Fruit fly (Drosophila melanogaster) whole organism, prepupa: ENCODE results near the gene CG31627.

Experiments
- Blimp-1 ChIP-seq: fragments of 200-800 bp; sonication (Bioruptor generic); optimal IDR thresholded peaks from 3 replicates; lab custom pipeline; 2017; ENCODE audit warnings: missing biosample characterization, missing genetic modification characterization, mild to moderate bottlenecking, moderate library complexity, missing genetic modification reagents
- CG10631 ChIP-seq: fragments of 200-800 bp; sonication (Bioruptor generic); optimal IDR thresholded peaks from 2 replicates; lab custom pipeline; 2016; ENCODE audit warnings: missing biosample characterization, missing genetic modification characterization
- CG11294 ChIP-seq: fragments of 200-800 bp; sonication (Bioruptor generic); IDR thresholded peaks from 2 replicates; pipeline ENCODE4 v1.3.6; 2022; ENCODE audit warnings: missing biosample characterization, missing genetic modification characterization
- CG11902 ChIP-seq: fragments of 200-800 bp; sonication (Bioruptor generic); optimal IDR thresholded peaks from 3 replicates; lab custom pipeline; 2016; ENCODE audit warnings: missing biosample characterization, missing genetic modification characterization
- CG15336 ChIP-seq: fragments of 200-800 bp; sonication (Bioruptor generic); IDR thresholded peaks from 2 replicates; pipeline ENCODE4 v1.3.6; 2022; ENCODE audit warnings: missing biosample characterization, missing genetic modification characterization
- CG1621 ChIP-seq: fragments of 200-800 bp; sonication (Bioruptor generic); optimal IDR thresholded peaks from 3 replicates; lab custom pipeline; 2018; ENCODE audit warnings: missing biosample characterization, mild to moderate bottlenecking, missing genetic modification characterization
- CG16779 ChIP-seq: fragments of 200-800 bp; sonication (Bioruptor generic); optimal IDR thresholded peaks from 3 replicates; lab custom pipeline; 2017; ENCODE audit warnings: missing biosample characterization, mild to moderate bottlenecking, missing genetic modification characterization
- CG3032 ChIP-seq: fragments of 200-800 bp; optimal IDR thresholded peaks from 2 replicates; lab custom pipeline; 2019; ENCODE audit warnings: missing biosample characterization, mild to moderate bottlenecking, missing genetic modification characterization, moderate library complexity
- CG31627 ChIP-seq: fragments of 200-800 bp; sonication (Bioruptor generic); optimal IDR thresholded peaks from 3 replicates; lab custom pipeline; 2016; ENCODE audit warnings: missing biosample characterization, missing genetic modification characterization
- CG32006 ChIP-seq: fragments of 200-800 bp; sonication (Bioruptor generic); optimal IDR thresholded peaks from 3 replicates; lab custom pipeline; 2017; ENCODE audit warnings: missing biosample characterization, mild to moderate bottlenecking, missing genetic modification characterization
- CG34406 ChIP-seq: fragments of 200-800 bp; sonication (Bioruptor generic); optimal IDR thresholded peaks from 3 replicates; lab custom pipeline; 2016; ENCODE audit warnings: missing biosample characterization, missing genetic modification characterization
- CG3919 ChIP-seq: fragments of 200-800 bp; sonication (Bioruptor generic); optimal IDR thresholded peaks from 3 replicates; lab custom pipeline; 2016; ENCODE audit warnings: missing biosample characterization, missing genetic modification characterization
- CG4318 ChIP-seq: fragments of 200-800 bp; sonication (Bioruptor generic); optimal IDR thresholded peaks from 3 replicates; lab custom pipeline; 2017; ENCODE audit warnings: missing biosample characterization, mild to moderate bottlenecking, missing genetic modification characterization
- CG6163 ChIP-seq: fragments of 200-800 bp; sonication (Bioruptor generic); IDR thresholded peaks from 3 replicates; pipeline ENCODE4 v1.3.6; 2022; ENCODE audit warnings: missing biosample characterization, missing genetic modification characterization
- CG6276 ChIP-seq: fragments of 200-800 bp; sonication (Bioruptor generic); optimal IDR thresholded peaks from 2 replicates; lab custom pipeline; 2017; ENCODE audit warnings: missing biosample characterization, mild to moderate bottlenecking, missing genetic modification characterization
- CG6792 ChIP-seq: fragments of 200-800 bp; sonication (Bioruptor generic); optimal IDR thresholded peaks from 3 replicates; lab custom pipeline; 2016; ENCODE audit warnings: missing biosample characterization, missing genetic modification characterization
- CG6808 ChIP-seq: fragments of 200-800 bp; sonication (Bioruptor generic); optimal IDR thresholded peaks from 3 replicates; lab custom pipeline; 2017; ENCODE audit warnings: missing biosample characterization, missing genetic modification characterization, mild to moderate bottlenecking, moderate library complexity, missing genetic modification reagents
- CG7368 ChIP-seq: fragments of 200-800 bp; sonication (Bioruptor generic); optimal IDR thresholded peaks from 3 replicates; lab custom pipeline; 2016; ENCODE audit warnings: missing biosample characterization, missing genetic modification characterization
- CG8119 ChIP-seq: fragments of 200-800 bp; sonication (Bioruptor generic); IDR thresholded peaks from 3 replicates; pipeline ENCODE4 v1.3.6; 2022; ENCODE audit warnings: missing biosample characterization, missing genetic modification characterization
- CG8319 ChIP-seq: fragments of 200-800 bp; sonication (Bioruptor generic); optimal IDR thresholded peaks from 3 replicates; lab custom pipeline; 2016; ENCODE audit warnings: missing biosample characterization, missing genetic modification characterization
- CG8632 ChIP-seq: fragments of 200-800 bp; sonication (Bioruptor generic); optimal IDR thresholded peaks from 3 replicates; lab custom pipeline; 2016; ENCODE audit warnings: missing biosample characterization, missing genetic modification characterization
- CG9139 ChIP-seq: fragments of 200-800 bp; sonication (Bioruptor generic); optimal IDR thresholded peaks from 3 replicates; lab custom pipeline; 2017; ENCODE audit warnings: missing biosample characterization, mild to moderate bottlenecking, missing genetic modification characterization
- Eip78C ChIP-seq: fragments of 200-800 bp; sonication (Bioruptor generic); peaks from one replicate; lab custom pipeline; 2016; ENCODE audit warnings: missing biosample characterization, missing genetic modification characterization
- Eip93F ChIP-seq: fragments of 200-800 bp; sonication (Bioruptor generic); optimal IDR thresholded peaks from 2 replicates; lab custom pipeline; 2016; ENCODE audit warnings: missing biosample characterization, mild to moderate bottlenecking, missing genetic modification characterization
- Gug ChIP-seq: fragments of 200-800 bp; sonication (Bioruptor generic); IDR thresholded peaks from 2 replicates; pipeline ENCODE4 v1.3.6; 2022; ENCODE audit warnings: missing biosample characterization, missing genetic modification characterization
- Hr38 ChIP-seq: sonication (Bioruptor generic); optimal IDR thresholded peaks from 2 replicates; lab custom pipeline; 2016; ENCODE audit warnings: missing biosample characterization, missing genetic modification characterization
- Lpt ChIP-seq: fragments of 200-800 bp; sonication (Bioruptor generic); optimal IDR thresholded peaks from 3 replicates; lab custom pipeline; 2016; ENCODE audit warnings: missing biosample characterization, missing genetic modification characterization
- OdsH ChIP-seq: fragments of 200-800 bp; sonication (Bioruptor generic); optimal IDR thresholded peaks from 3 replicates; lab custom pipeline; 2016; ENCODE audit warnings: missing biosample characterization, missing genetic modification characterization
- Smox ChIP-seq: fragments of 200-800 bp; sonication (Bioruptor generic); optimal IDR thresholded peaks from 3 replicates; lab custom pipeline; 2016; ENCODE audit warnings: missing biosample characterization, missing genetic modification characterization
- Sox14 ChIP-seq: fragments of 200-800 bp; sonication (Bioruptor generic); optimal IDR thresholded peaks from 3 replicates; lab custom pipeline; 2016; ENCODE audit warnings: missing biosample characterization, missing genetic modification characterization
- Sox15 ChIP-seq: fragments of 200-800 bp; sonication (Bioruptor generic); optimal IDR thresholded peaks from 3 replicates; lab custom pipeline; 2016; ENCODE audit warnings: missing biosample characterization, missing genetic modification characterization
- acj6 ChIP-seq: fragments of 200-800 bp; sonication (Bioruptor generic); optimal IDR thresholded peaks from 3 replicates; lab custom pipeline; 2016; ENCODE audit warnings: missing biosample characterization, missing genetic modification characterization
- cyc ChIP-seq: fragments of 200-800 bp; sonication (Bioruptor generic); optimal IDR thresholded peaks from 3 replicates; lab custom pipeline; 2016; ENCODE audit warnings: missing biosample characterization, missing genetic modification characterization
- dac ChIP-seq: fragments of 200-800 bp; sonication (Bioruptor generic); optimal IDR thresholded peaks from 2 replicates; lab custom pipeline; 2017; ENCODE audit warnings: missing biosample characterization, mild to moderate bottlenecking, missing genetic modification characterization
- eg ChIP-seq: fragments of 200-800 bp; sonication (Bioruptor generic); IDR thresholded peaks from 3 replicates; pipeline ENCODE4 v1.3.6; 2022; ENCODE audit warnings: missing biosample characterization, missing genetic modification characterization
- esn ChIP-seq: fragments of 200-800 bp; sonication (Bioruptor generic); optimal IDR thresholded peaks from 2 replicates; lab custom pipeline; 2016; ENCODE audit warnings: missing biosample characterization, mild to moderate bottlenecking, missing genetic modification characterization, moderate library complexity
- fd85E ChIP-seq: fragments of 200-800 bp; sonication (Bioruptor generic); optimal IDR thresholded peaks from 3 replicates; lab custom pipeline; 2016; ENCODE audit warnings: missing biosample characterization, missing genetic modification characterization
- lz ChIP-seq: fragments of 200-800 bp; sonication (Bioruptor generic); optimal IDR thresholded peaks from 3 replicates; lab custom pipeline; 2016; ENCODE audit warnings: missing biosample characterization, missing genetic modification characterization
- salr ChIP-seq, 2 experiments: fragments of 200-800 bp; sonication (Bioruptor generic); optimal IDR thresholded peaks; 3 replicates each; lab custom pipeline; 2016 to 2018; ENCODE audit warnings: missing biosample characterization in 2 of 2, missing genetic modification characterization in 2 of 2, mild to moderate bottlenecking in 1 of 2
- spab ChIP-seq: fragments of 200-800 bp; sonication (Bioruptor generic); optimal IDR thresholded peaks from 2 replicates; lab custom pipeline; 2017; ENCODE audit warnings: missing biosample characterization, mild to moderate bottlenecking, missing genetic modification characterization, missing genetic modification reagents
- ss ChIP-seq, 2 experiments: fragments of 200-800 bp; sonication (Bioruptor generic); optimal IDR thresholded peaks; 2 replicates in 1 of 2; 3 replicates in 1 of 2; lab custom pipeline; 2017 to 2018; ENCODE audit warnings: mild to moderate bottlenecking in 2 of 2, missing biosample characterization in 2 of 2, missing genetic modification characterization in 2 of 2, moderate library complexity in 1 of 2
- vri ChIP-seq: fragments of 200-800 bp; sonication (Bioruptor generic); optimal IDR thresholded peaks from 3 replicates; lab custom pipeline; 2016; ENCODE audit warnings: missing biosample characterization, mild to moderate bottlenecking, missing genetic modification characterization

CG31627 gene

DNA sequence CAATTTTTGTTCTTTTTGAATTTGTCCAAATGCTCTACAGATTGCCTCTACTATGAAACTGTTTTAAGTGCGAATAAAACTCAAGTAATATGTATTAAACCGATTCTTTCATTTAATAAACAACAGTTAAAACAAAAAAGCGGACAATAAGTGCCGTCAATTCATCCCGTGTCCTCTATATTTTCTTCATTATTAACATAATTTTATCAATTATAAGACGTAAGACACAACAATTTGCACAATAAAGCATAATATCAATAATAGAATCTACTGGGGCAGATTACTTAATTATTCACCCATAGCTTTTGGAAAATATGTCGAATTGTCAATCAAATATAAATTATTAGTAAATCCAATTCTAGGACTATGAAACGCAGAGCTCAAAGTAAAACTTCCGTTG lies at the start of gene CG31627:
Gene CG31627 (plus strand): TSS at position 301 of the 400 bp plus-strand sequence.
- TF ChIP-seq CG3032 (tag; lab: Kevin White, UChicago) (no peak), CG15336 (GFP tag; lab: Robert Waterston, UW) (no peak), CG6163 (GFP tag; lab: Robert Waterston, UW) (no peak), Eip78C (no peak), dac (GFP tag; lab: Kevin White, UChicago) (no peak), CG11294 (GFP tag; lab: Robert Waterston, UW) (no peak), Sox15 (GFP tag; lab: Kevin White, UChicago) (no peak), CG3919 (no peak), ss (GFP tag; optimal IDR thresholded peaks at IDR 0.05; lab: Kevin White, UChicago) (no peak), CG34406 (no peak)

- TF ChIP-seq CG8119 (no peak), CG32006 (GFP tag; lab: Kevin White, UChicago) (no peak), CG8632 (no peak), lz (GFP tag; lab: Kevin White, UChicago) (no peak), CG34406 (no peak), ss (GFP tag; optimal IDR thresholded peaks at IDR 0.05; lab: Kevin White, UChicago) (no peak), Eip78C (no peak), CG7368 (no peak)
Measured at dm6 chr2L:21135764-21136163, 37.3 kb upstream of the CG31627 start.

dm6 chr2L:21141714-21142500 lies 31.1 kb upstream of the CG31627 start, which contains the start of gene Dap160:
Dap160 (minus strand) TSS chr2L:21142347.
- TF ChIP-seq Lpt (GFP tag; lab: Kevin White, UChicago) (no peak), esn (peak; percentile 12), cyc (no peak), Sox14 (GFP tag; lab: Kevin White, UChicago) (peak; percentile 9), OdsH (GFP tag; lab: Kevin White, UChicago) (no peak), fd85E (peak; percentile 36)
- TF ChIP-seq, all 60 proteins: peak for 3

DNA sequence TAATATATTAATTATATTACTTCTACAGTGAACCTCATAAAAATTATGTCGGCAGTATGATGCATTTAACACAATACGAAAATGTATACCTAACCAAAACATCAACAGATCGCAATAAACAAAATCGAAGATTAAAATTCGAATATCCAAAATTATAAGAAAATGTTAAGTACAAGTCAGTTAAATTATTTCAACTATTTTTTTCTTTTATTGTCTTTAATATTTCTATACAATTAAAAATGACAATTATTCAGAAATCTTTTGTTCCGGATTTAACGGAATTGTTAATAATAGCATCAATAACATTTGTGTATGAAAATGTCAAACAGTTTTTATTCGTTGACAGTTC lies 30.5 kb upstream of the CG31627 start:
- no peak for TF ChIP-seq CG11902 (GFP tag; lab: Kevin White, UChicago)
- no peak for TF ChIP-seq CG4318 (GFP tag; lab: Kevin White, UChicago)
- no peak for TF ChIP-seq CG1621
- TF ChIP-seq CG34406, result no peak
- TF ChIP-seq esn, result no peak
- no peak for TF ChIP-seq CG8119
- no peak for TF ChIP-seq lz (GFP tag; lab: Kevin White, UChicago)
- TF ChIP-seq Smox, result no peak
- TF ChIP-seq CG6792 (GFP tag; lab: Kevin White, UChicago), result no peak
- no peak for TF ChIP-seq spab (GFP tag; lab: Kevin White, UChicago)
- TF ChIP-seq vri (GFP tag; lab: Kevin White, UChicago), result no peak
- TF ChIP-seq Gug (GFP tag; lab: Robert Waterston, UW), result no peak
- TF ChIP-seq Sox15 (GFP tag; lab: Kevin White, UChicago), result no peak
- TF ChIP-seq CG6276 (GFP tag; lab: Kevin White, UChicago), result no peak
- TF ChIP-seq Lpt (GFP tag; lab: Kevin White, UChicago), result no peak
- TF ChIP-seq eg (GFP tag; lab: Robert Waterston, UW), result no peak

dm6 chr2L:21142972-21143385 lies 30.0 kb upstream of the CG31627 start, which contains the start of gene pths:
pths (plus strand) TSS chr2L:21143229.
- TF ChIP-seq CG3032 (tag; lab: Kevin White, UChicago) (peak; percentile 42), CG32006 (GFP tag; lab: Kevin White, UChicago) (no peak), Smox (no peak), OdsH (GFP tag; lab: Kevin White, UChicago) (no peak), acj6 (GFP tag; lab: Kevin White, UChicago) (no peak), Blimp-1 (GFP tag; lab: Kevin White, UChicago) (no peak), Eip93F (GFP tag; lab: Kevin White, UChicago) (no peak), Hr38 (GFP tag; lab: Kevin White, UChicago) (no peak), CG31627 (GFP tag; lab: Kevin White, UChicago) (peak; percentile 59), CG8319 (GFP tag; lab: Kevin White, UChicago) (no peak), Lpt (GFP tag; lab: Kevin White, UChicago) (no peak), CG4318 (GFP tag; lab: Kevin White, UChicago) (no peak), CG6276 (GFP tag; lab: Kevin White, UChicago) (no peak), CG6808 (no peak), CG10631 (GFP tag; lab: Kevin White, UChicago) (no peak), CG11902 (GFP tag; lab: Kevin White, UChicago) (peak; percentile 32), Sox14 (GFP tag; lab: Kevin White, UChicago) (no peak), CG6163 (GFP tag; lab: Robert Waterston, UW) (no peak), CG6792 (GFP tag; lab: Kevin White, UChicago) (no peak), salr (GFP tag; optimal IDR thresholded peaks at IDR 0.05; lab: Kevin White, UChicago) (no peak), CG16779 (tag; lab: Kevin White, UChicago) (no peak), CG1621 (no peak), Eip78C (peak; percentile 62), CG9139 (GFP tag; lab: Kevin White, UChicago) (no peak)
